Worm (Caenorhabditis elegans) whole organism, L4 larva: ENCODE measurements around the gene C16A11.4.
A peak's percentile ranks its signal among the peaks of the same experiment; 100 is the strongest.

Source experiments
- F10B5.3 ChIP-seq: sonication (generic microtip); optimal IDR thresholded peaks from 2 replicates; lab custom pipeline; 2016; ENCODE audit warnings: mild to moderate bottlenecking, missing genetic modification characterization, missing compliant biosample characterization
- F44E2.7 ChIP-seq: fragments of 200-800 bp; sonication (Bioruptor generic); IDR thresholded peaks from 2 replicates; pipeline ENCODE4 v2.1.2; 2022; ENCODE audit warnings: missing genetic modification characterization, missing compliant biosample characterization
- T20F7.1 ChIP-seq: fragments of 200-800 bp; sonication (Bioruptor generic); optimal IDR thresholded peaks from 2 replicates; lab custom pipeline; 2018; ENCODE audit warnings: mild to moderate bottlenecking, missing genetic modification characterization, missing compliant biosample characterization
- ZK337.2 ChIP-seq: fragments of 200-800 bp; sonication (Bioruptor generic); IDR thresholded peaks from 2 replicates; pipeline ENCODE4 v1.3.6; 2022; ENCODE audit warnings: missing genetic modification reagents, missing genetic modification characterization, missing compliant biosample characterization
- ama-1 ChIP-seq: fragments of 150-350 bp; optimal IDR thresholded peaks from 2 replicates; lab custom pipeline; 2014; ENCODE audit warnings: inconsistent platforms, mixed read lengths
- attf-4 ChIP-seq: sonication (generic microtip); optimal IDR thresholded peaks from 3 replicates; lab custom pipeline; 2017; ENCODE audit warnings: missing biosample characterization, missing genetic modification characterization
- ceh-20 ChIP-seq: fragments of 200-800 bp; sonication (Bioruptor generic); IDR thresholded peaks from 2 replicates; pipeline ENCODE4 v1.3.6; 2022; ENCODE audit warnings: missing genetic modification reagents, missing genetic modification characterization, missing compliant biosample characterization
- ceh-82 ChIP-seq: sonication (generic microtip); optimal IDR thresholded peaks from 2 replicates; lab custom pipeline; 2017; ENCODE audit warnings: missing biosample characterization, missing genetic modification characterization
- daf-16 ChIP-seq, 3 experiments: sonication (generic microtip); optimal IDR thresholded peaks; 2 replicates each; lab custom pipeline; 2016 to 2017; ENCODE audit warnings: missing genetic modification characterization in 3 of 3, missing genetic modification reagents in 3 of 3, mild to moderate bottlenecking in 2 of 3, missing compliant biosample characterization in 2 of 3, missing biosample characterization in 1 of 3, moderate library complexity in 1 of 3
- daf-8 ChIP-seq: fragments of 200-800 bp; sonication (Bioruptor generic); IDR thresholded peaks from 2 replicates; pipeline ENCODE4 v1.3.6; 2022; ENCODE audit warnings: missing genetic modification characterization, missing compliant biosample characterization
- dmd-6 ChIP-seq: fragments of 200-800 bp; sonication (Bioruptor generic); IDR thresholded peaks from 2 replicates; pipeline ENCODE4 v1.3.6; 2022; ENCODE audit warnings: missing genetic modification reagents, missing genetic modification characterization, missing compliant biosample characterization
- dmd-8 ChIP-seq: fragments of 200-800 bp; sonication (Bioruptor generic); IDR thresholded peaks from 2 replicates; pipeline ENCODE4 v1.3.6; 2022; ENCODE audit warnings: missing genetic modification characterization, missing compliant biosample characterization
- dve-1 ChIP-seq: sonication (generic microtip); optimal IDR thresholded peaks from 2 replicates; lab custom pipeline; 2017; ENCODE audit warnings: antibody characterized with exemption, mild to moderate bottlenecking, missing genetic modification characterization, missing compliant biosample characterization; ENCODE audit not compliant: insufficient read depth
- egl-43 ChIP-seq: fragments of 200-800 bp; sonication (Bioruptor generic); IDR thresholded peaks from 2 replicates; pipeline ENCODE4 v1.3.6; 2022; ENCODE audit warnings: missing genetic modification reagents, missing genetic modification characterization, missing compliant biosample characterization
- gei-8 ChIP-seq: fragments of 200-800 bp; sonication (Bioruptor generic); optimal IDR thresholded peaks from 2 replicates; lab custom pipeline; 2018; ENCODE audit warnings: mild to moderate bottlenecking, missing genetic modification characterization, missing compliant biosample characterization
- hif-1 ChIP-seq, 2 experiments: sonication (generic microtip); optimal IDR thresholded peaks; 2 replicates each; lab custom pipeline; 2016 to 2017; ENCODE audit warnings: missing compliant biosample characterization in 2 of 2, missing genetic modification characterization in 2 of 2, missing genetic modification reagents in 2 of 2, missing genotype in 2 of 2, mild to moderate bottlenecking in 1 of 2
- hlh-11 ChIP-seq: fragments of 200-800 bp; sonication (Bioruptor generic); optimal IDR thresholded peaks from 2 replicates; lab custom pipeline; 2018; ENCODE audit warnings: mild to moderate bottlenecking, missing genetic modification characterization, missing compliant biosample characterization
- lim-7 ChIP-seq: fragments of 200-800 bp; sonication (Bioruptor generic); IDR thresholded peaks from 2 replicates; pipeline ENCODE4 v1.3.6; 2022; ENCODE audit warnings: missing genetic modification characterization, missing compliant biosample characterization
- lin-13 ChIP-seq: fragments of 150-350 bp; optimal IDR thresholded peaks from 2 replicates; lab custom pipeline; 2014; ENCODE audit warnings: missing biosample characterization, missing genetic modification reagents, missing genetic modification characterization
- lin-15B ChIP-seq: fragments of 150-350 bp; sonication (generic microtip); optimal IDR thresholded peaks from 3 replicates; lab custom pipeline; 2014; ENCODE audit warnings: missing biosample characterization, missing genetic modification characterization
- lin-38 ChIP-seq: fragments of 200-800 bp; sonication (Bioruptor generic); IDR thresholded peaks from 2 replicates; pipeline ENCODE4 v1.3.6; 2022; ENCODE audit warnings: missing genetic modification reagents, missing genetic modification characterization, missing compliant biosample characterization
- lsy-2 ChIP-seq, 2 experiments: fragments of 150-350 bp in 1 of 2; sonication (generic microtip) in 1 of 2; optimal IDR thresholded peaks; 2 replicates each; lab custom pipeline; 2014 to 2017; ENCODE audit warnings: missing biosample characterization in 2 of 2, missing genetic modification characterization in 2 of 2
- madf-5 ChIP-seq, 2 experiments: fragments of 200-800 bp; sonication (Bioruptor generic); IDR thresholded peaks; 2 replicates each; pipeline ENCODE4 v1.3.6; 2022; ENCODE audit warnings: missing compliant biosample characterization in 2 of 2, missing genetic modification characterization in 2 of 2
- mdl-1 ChIP-seq, 2 experiments: fragments of 150-350 bp in 1 of 2; sonication (generic microtip) in 1 of 2; optimal IDR thresholded peaks; 2 replicates each; lab custom pipeline; 2014 to 2017; ENCODE audit warnings: missing biosample characterization in 2 of 2, missing genetic modification characterization in 2 of 2
- mxl-3 ChIP-seq: fragments of 200-800 bp; sonication (Bioruptor generic); optimal IDR thresholded peaks from 2 replicates; lab custom pipeline; 2018; ENCODE audit warnings: mild to moderate bottlenecking, missing genetic modification characterization, missing compliant biosample characterization
- nhr-111 ChIP-seq: fragments of 200-800 bp; sonication (Bioruptor generic); optimal IDR thresholded peaks from 2 replicates; lab custom pipeline; 2018; ENCODE audit warnings: mild to moderate bottlenecking, missing genetic modification characterization, missing compliant biosample characterization
- nhr-28 ChIP-seq: fragments of 150-350 bp; optimal IDR thresholded peaks from 2 replicates; lab custom pipeline; 2014; ENCODE audit warnings: missing biosample characterization, missing genetic modification characterization
- nhr-48 ChIP-seq: sonication (generic microtip); optimal IDR thresholded peaks from 2 replicates; lab custom pipeline; 2016; ENCODE audit warnings: mild to moderate bottlenecking, missing genetic modification characterization, missing compliant biosample characterization
- nhr-6 ChIP-seq: fragments of 150-350 bp; optimal IDR thresholded peaks from 2 replicates; lab custom pipeline; 2014; ENCODE audit warnings: missing biosample characterization, missing genetic modification characterization
- nhr-77 ChIP-seq: fragments of 150-350 bp; optimal IDR thresholded peaks from 2 replicates; lab custom pipeline; 2014; ENCODE audit warnings: missing biosample characterization, missing genetic modification characterization
- pqm-1 ChIP-seq: sonication (generic microtip); optimal IDR thresholded peaks from 2 replicates; lab custom pipeline; 2017; ENCODE audit warnings: missing biosample characterization, missing genetic modification characterization
- sdz-12 ChIP-seq: fragments of 200-800 bp; sonication (Bioruptor generic); optimal IDR thresholded peaks from 2 replicates; lab custom pipeline; 2018; ENCODE audit warnings: mild to moderate bottlenecking, missing genetic modification characterization, missing compliant biosample characterization
- spr-3 ChIP-seq: fragments of 200-800 bp; sonication (Bioruptor generic); optimal IDR thresholded peaks from 2 replicates; lab custom pipeline; 2018; ENCODE audit warnings: mild to moderate bottlenecking, missing genetic modification characterization, missing compliant biosample characterization
- tra-1 ChIP-seq: fragments of 200-800 bp; sonication (Bioruptor generic); IDR thresholded peaks from 2 replicates; pipeline ENCODE4 v1.3.6; 2022; ENCODE audit warnings: missing genetic modification reagents, missing genetic modification characterization, missing compliant biosample characterization
- unc-62 ChIP-seq, 3 experiments: fragments of 150-350 bp in 1 of 3; sonication (generic microtip); optimal IDR thresholded peaks in 2 of 3; peaks in 1 of 3; 1 replicate in 1 of 3; 2 replicates in 2 of 3; lab custom pipeline; 2014 to 2017; ENCODE audit warnings: missing biosample characterization in 3 of 3, missing genetic modification characterization in 3 of 3, missing genetic modification reagents in 3 of 3, missing genotype in 1 of 3
- zag-1 ChIP-seq: fragments of 150-350 bp; optimal IDR thresholded peaks from 2 replicates; lab custom pipeline; 2014; ENCODE audit warnings: missing biosample characterization, missing genetic modification characterization

C16A11.4 gene

DNA sequence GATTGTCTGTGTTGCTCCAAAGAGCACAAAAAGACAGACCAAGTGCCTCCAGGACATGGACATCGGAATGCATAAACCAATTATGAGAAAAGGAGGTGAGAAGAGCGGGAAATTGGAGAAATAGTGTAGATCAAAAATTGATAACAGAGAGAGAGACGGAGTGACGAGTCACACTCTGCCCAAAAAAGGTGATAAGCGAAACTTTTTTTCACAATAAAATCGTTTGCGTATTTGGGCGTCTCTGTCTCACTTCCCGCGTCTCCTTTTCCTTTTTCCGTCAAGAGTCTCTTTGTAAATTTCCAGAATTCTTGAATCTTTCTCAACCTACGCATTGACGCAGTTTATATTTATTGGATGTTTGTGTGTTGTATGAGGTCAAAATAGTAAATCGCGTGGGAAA, 32.7 kb upstream of the C16A11.4 start, which contains the start of gene mth-2 (continued):
- TF ChIP-seq mdl-1 (tag; optimal IDR thresholded peaks at IDR 0.05; lab: Kevin White, UChicago) (no peak), dmd-6 (GFP tag; lab: Robert Waterston, UW) (peak; percentile 76), dmd-8 (GFP tag; lab: Robert Waterston, UW) (no peak), dve-1 (tag; lab: Kevin White, UChicago) (peak; percentile 53), nhr-111 (GFP tag; lab: Kevin White, UChicago) (no peak), ama-1 (lab: Kevin White, UChicago) (no peak), sdz-12 (no peak), nhr-77 (tag; lab: Kevin White, UChicago) (peak; percentile 48), hif-1 (tag; optimal IDR thresholded peaks at IDR 0.05; lab: Kevin White, UChicago) (no peak), ZK337.2 (GFP tag; lab: Robert Waterston, UW) (no peak), daf-8 (no peak), lin-38 (GFP tag; lab: Robert Waterston, UW) (no peak), gei-8 (GFP tag; lab: Kevin White, UChicago) (no peak), ceh-82 (tag; lab: Kevin White, UChicago) (no peak), lim-7 (no peak), nhr-6 (tag; lab: Kevin White, UChicago) (no peak), pqm-1 (tag; lab: Kevin White, UChicago) (peak; percentile 77), nhr-28 (tag; lab: Kevin White, UChicago) (peak; percentile 89), egl-43 (no peak), T20F7.1 (no peak), lsy-2 (tag; optimal IDR thresholded peaks at IDR 0.05; lab: Kevin White, UChicago) (no peak), F10B5.3 (tag; lab: Kevin White, UChicago) (no peak), daf-16 (GFP tag; optimal IDR thresholded peaks at IDR 0.05; lab: Kevin White, UChicago) (no peak), daf-16 (tag; optimal IDR thresholded peaks at IDR 0.05; lab: Kevin White, UChicago) (peak; percentile 58), tra-1 (GFP tag; lab: Robert Waterston, UW) (peak; percentile 25; the same call in 1 of the 2 replicates), ceh-20 (no peak), nhr-48 (tag; lab: Kevin White, UChicago) (no peak), lin-13 (GFP tag; lab: Kevin White, UChicago) (no peak), unc-62 (GFP tag; optimal IDR thresholded peaks at IDR 0.05 in 1 of 2; lab: Kevin White, UChicago) (peak in 1 of 2 experiments; percentile 43), unc-62 (tag; optimal IDR thresholded peaks at IDR 0.05; lab: Kevin White, UChicago) (no peak), F44E2.7 (GFP tag; lab: Robert Waterston, UW) (no peak), hlh-11 (tag; lab: Kevin White, UChicago) (peak; percentile 68), madf-5 (GFP tag; IDR thresholded peaks at IDR 0.05; lab: Robert Waterston, UW) (no peak), attf-4 (no peak), zag-1 (tag; lab: Kevin White, UChicago) (no peak), lin-15B (tag; lab: Kevin White, UChicago) (no peak), spr-3 (no peak)

DNA sequence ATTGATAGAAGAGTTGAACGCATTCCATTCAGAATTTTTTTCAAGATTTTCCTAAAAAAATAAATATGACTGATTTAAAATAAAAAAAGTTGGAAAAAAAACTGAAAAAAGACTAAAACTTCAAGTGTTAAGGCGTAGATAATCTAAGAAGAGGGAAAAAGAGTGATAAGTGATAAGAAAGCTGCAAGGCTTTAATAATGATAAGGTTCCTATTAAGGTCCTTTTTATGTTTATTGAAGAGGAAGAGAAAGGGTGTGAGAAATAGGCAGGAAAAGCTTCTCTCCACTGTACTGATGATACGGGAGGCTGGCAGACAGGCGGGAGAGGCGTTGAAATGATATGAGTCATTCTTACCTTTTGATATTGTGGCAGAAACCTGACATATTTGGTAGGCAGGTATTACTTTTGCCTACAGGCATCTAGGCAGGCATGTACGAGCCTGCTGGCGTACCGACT, 23.1 kb upstream of the C16A11.4 start, which contains the start of gene mth-1:
Gene mth-1 (minus strand): TSS at position 51 of the 456 bp plus-strand sequence.
- TF ChIP-seq mxl-3, result no peak
- TF ChIP-seq hlh-11 (tag; lab: Kevin White, UChicago), result peak; percentile 12
- TF ChIP-seq ZK337.2 (GFP tag; lab: Robert Waterston, UW), result no peak
- peak; percentile 68 for TF ChIP-seq pqm-1 (tag; lab: Kevin White, UChicago)
- no peak for TF ChIP-seq daf-16 (GFP tag; optimal IDR thresholded peaks at IDR 0.05; lab: Kevin White, UChicago)
- peak; percentile 42 for TF ChIP-seq daf-16 (tag; optimal IDR thresholded peaks at IDR 0.05; lab: Kevin White, UChicago)
- peak; percentile 29; the same call in 1 of the 2 replicates for TF ChIP-seq dmd-6 (GFP tag; lab: Robert Waterston, UW)
